Fruit fly (Drosophila melanogaster) whole organism, pupa: ENCODE data around the gene CG31128.

ENCODE experiments used
- CG14655 ChIP-seq: fragments of 200-800 bp; sonication (Bioruptor generic); optimal IDR thresholded peaks from 3 replicates; lab custom pipeline; 2017; ENCODE audit warnings: mild to moderate bottlenecking, missing biosample characterization, missing genetic modification reagents, missing genetic modification characterization
- Pif1A ChIP-seq: fragments of 200-800 bp; sonication (Bioruptor generic); optimal IDR thresholded peaks from 3 replicates; lab custom pipeline; 2016; ENCODE audit warnings: missing biosample characterization, missing genetic modification characterization
- rn ChIP-seq: fragments of 200-800 bp; sonication (Bioruptor generic); IDR thresholded peaks from 2 replicates; pipeline ENCODE4 v1.3.6; 2022; ENCODE audit warnings: missing biosample characterization, missing genetic modification characterization

DNA sequence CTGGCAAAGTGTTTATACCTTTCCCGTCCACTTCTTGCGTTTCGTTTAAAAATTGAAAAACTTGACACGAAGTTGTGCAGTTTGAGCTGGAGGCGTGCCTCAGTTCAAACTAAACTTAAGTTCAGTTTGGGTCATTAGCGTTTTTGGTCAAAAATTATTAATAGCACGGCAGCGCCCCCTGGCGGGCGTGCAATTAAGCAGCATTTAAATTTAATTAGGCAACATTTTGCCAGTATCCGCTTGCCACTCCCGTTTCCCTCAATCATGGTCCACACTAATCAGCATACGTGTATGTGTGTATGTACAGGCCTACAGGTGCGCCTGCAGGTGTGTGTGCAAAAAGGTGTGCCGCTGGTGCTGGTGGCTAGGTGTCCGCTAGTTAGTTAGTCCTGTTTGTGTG lies 34.4 kb downstream of the CG31128 start:
- TF ChIP-seq CG14655 (GFP tag; lab: Kevin White, UChicago) (no peak), Pif1A (GFP tag; lab: Kevin White, UChicago) (no peak), rn (GFP tag; lab: Robert Waterston, UW) (no peak)
